Fruit fly (Drosophila melanogaster): ENCODE measurements around the gene CG32191.

The CG32191 gene

DNA sequence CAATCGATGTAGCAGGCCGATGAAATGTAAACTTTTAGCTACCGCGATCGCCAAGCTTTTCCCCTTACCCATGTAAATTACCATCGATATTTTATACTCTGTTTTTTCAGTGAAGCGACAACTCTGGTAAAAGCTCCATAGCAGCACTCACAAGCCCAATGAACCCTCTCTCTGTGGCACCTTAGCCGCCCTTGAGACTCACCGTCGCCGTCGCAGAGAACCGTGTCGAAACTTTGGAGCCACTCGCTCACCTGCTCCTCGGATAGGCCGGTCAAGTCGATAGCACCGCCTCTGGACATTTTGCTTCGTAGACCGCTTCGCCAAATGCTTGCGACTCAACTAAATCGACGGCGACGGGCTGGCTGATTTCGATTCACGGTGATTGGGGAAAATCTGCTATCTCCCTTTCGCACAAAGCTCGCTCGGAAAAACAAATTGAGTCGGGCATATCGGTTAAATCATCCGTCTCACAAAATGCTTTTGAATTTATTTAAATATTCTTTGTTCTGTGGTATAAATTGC lies 32.2 kb upstream of the CG32191 start, which contains the start of gene CG5577 (continued):
- TF ChIP-seq nerfin-1 (tag; optimal IDR thresholded peaks at IDR 0.05) (no peak), slbo (GFP tag; IDR thresholded peaks at IDR 0.05) (peak; percentile 39; the same call in 1 of the 2 replicates), bbx (GFP tag; IDR thresholded peaks at IDR 0.05; ENCODE audit: partially characterized antibody) (peak; percentile 52; the same call in 1 of the 2 replicates), mirr (GFP tag; optimal IDR thresholded peaks at IDR 0.05) (peak; percentile 57), ERR (GFP tag; optimal IDR thresholded peaks at IDR 0.05) (peak; percentile 31), pros (GFP tag; optimal IDR thresholded peaks at IDR 0.05) (peak; percentile 38), MBD-R2 (GFP tag; IDR thresholded peaks at IDR 0.05) (peak; percentile 15; the same call in 1 of the 2 replicates), CG13624 (GFP tag; optimal IDR thresholded peaks at IDR 0.05) (peak; percentile 27), bab2 (GFP tag; optimal IDR thresholded peaks at IDR 0.05) (no peak), shn (GFP tag; optimal IDR thresholded peaks at IDR 0.05) (peak; percentile 16), CG15601 (tag; optimal IDR thresholded peaks at IDR 0.05) (no peak), CG14860 (GFP tag; IDR thresholded peaks at IDR 0.05; ENCODE audit: partially characterized antibody) (peak; percentile 43; the same call in 1 of the 3 replicates), CG3065 (GFP tag; optimal IDR thresholded peaks at IDR 0.05) (no peak), maf-S (GFP tag; optimal IDR thresholded peaks at IDR 0.05) (no peak), CG10431 (GFP tag; optimal IDR thresholded peaks at IDR 0.05) (no peak), Rfx (GFP tag; IDR thresholded peaks at IDR 0.05) (peak; percentile 63), zen (tag; optimal IDR thresholded peaks at IDR 0.05) (no peak), CG6254 (GFP tag; optimal IDR thresholded peaks at IDR 0.05) (no peak), CG3163 (GFP tag; optimal IDR thresholded peaks at IDR 0.05) (peak; percentile 14), HHEX (GFP tag; optimal IDR thresholded peaks at IDR 0.05) (peak; percentile 38), CG31388 (GFP tag; optimal IDR thresholded peaks at IDR 0.05) (no peak), Hmr (GFP tag; optimal IDR thresholded peaks at IDR 0.05) (peak; percentile 46), Ada2b (GFP tag; IDR thresholded peaks at IDR 0.05) (peak; percentile 25; the same call in 1 of the 2 replicates), NfI (GFP tag; optimal IDR thresholded peaks at IDR 0.05) (peak; percentile 21), zen2 (GFP tag; IDR thresholded peaks at IDR 0.05; ENCODE audit: partially characterized antibody) (peak; percentile 65), CG16815 (GFP tag; optimal IDR thresholded peaks at IDR 0.05) (no peak), row (GFP tag; IDR thresholded peaks at IDR 0.05) (peak; percentile 74), nerfin-2 (GFP tag; IDR thresholded peaks at IDR 0.05; ENCODE audit: partially characterized antibody) (0 out of 2 replicates have a peak, but pooled peaks have one; percentile 16), CG7928 (GFP tag; optimal IDR thresholded peaks at IDR 0.05) (no peak), dimm (GFP tag; IDR thresholded peaks at IDR 0.05) (no peak), CG15479 (GFP tag; optimal IDR thresholded peaks at IDR 0.05) (no peak), CG1832 (GFP tag; optimal IDR thresholded peaks at IDR 0.05) (peak; percentile 38), HLH4C (GFP tag; IDR thresholded peaks at IDR 0.05; ENCODE audit: partially characterized antibody) (peak; percentile 48; the same call in 1 of the 3 replicates), B-H2 (GFP tag; optimal IDR thresholded peaks at IDR 0.05) (peak; percentile 31), Hr78 (GFP tag; optimal IDR thresholded peaks at IDR 0.05) (peak in 1 of 2 experiments; percentile 13), grau (tag; optimal IDR thresholded peaks at IDR 0.05) (no peak), CG11456 (GFP tag; IDR thresholded peaks at IDR 0.05) (0 out of 3 replicates have a peak, but pooled peaks have one; percentile 21), Gsc (GFP tag; IDR thresholded peaks at IDR 0.05) (no peak), Mad (GFP tag; optimal IDR thresholded peaks at IDR 0.05) (no peak), Nf-YB (GFP tag; optimal IDR thresholded peaks at IDR 0.05) (peak; percentile 87), CG12236 (GFP tag; optimal IDR thresholded peaks at IDR 0.05) (no peak), rib (GFP tag; IDR thresholded peaks at IDR 0.05) (peak; percentile 59; the same call in 1 of the 2 replicates), toy (GFP tag; IDR thresholded peaks at IDR 0.05) (no peak), CG9932 (GFP tag; IDR thresholded peaks at IDR 0.05) (peak; percentile 51; the same call in 1 of the 2 replicates), Trl (optimal IDR thresholded peaks at IDR 0.05) (peak; percentile 38 to 75), Trl (GFP tag; optimal IDR thresholded peaks at IDR 0.05) (peak; percentile 9), CG14050 (GFP tag; IDR thresholded peaks at IDR 0.05) (no peak), pho (GFP tag; optimal IDR thresholded peaks at IDR 0.05) (peak; percentile 11), CG2129 (GFP tag; IDR thresholded peaks at IDR 0.05; ENCODE audit: partially characterized antibody) (no peak)

Measured in whole organism, embryonic.